Fruit fly (Drosophila melanogaster): ENCODE data around the gene pns.

- TF ChIP-seq CG8478 (optimal IDR thresholded peaks at IDR 0.05) (no peak), zfh1 (GFP tag; IDR thresholded peaks at IDR 0.05) (no peak), CG12236 (GFP tag; optimal IDR thresholded peaks at IDR 0.05) (no peak), wek (GFP tag; optimal IDR thresholded peaks at IDR 0.05) (no peak), chn (GFP tag; optimal IDR thresholded peaks at IDR 0.05) (no peak), HLHmδ (GFP tag; optimal IDR thresholded peaks at IDR 0.05) (no peak), shn (GFP tag; optimal IDR thresholded peaks at IDR 0.05) (no peak), HmgZ (tag; optimal IDR thresholded peaks at IDR 0.05) (no peak)
Observed at dm6 chr3L:1550914-1551313, 14.0 kb downstream of the pns start.

All from whole organism, embryonic.